Worm (Caenorhabditis elegans): ENCODE results near the gene ZK792.12.

DNA sequence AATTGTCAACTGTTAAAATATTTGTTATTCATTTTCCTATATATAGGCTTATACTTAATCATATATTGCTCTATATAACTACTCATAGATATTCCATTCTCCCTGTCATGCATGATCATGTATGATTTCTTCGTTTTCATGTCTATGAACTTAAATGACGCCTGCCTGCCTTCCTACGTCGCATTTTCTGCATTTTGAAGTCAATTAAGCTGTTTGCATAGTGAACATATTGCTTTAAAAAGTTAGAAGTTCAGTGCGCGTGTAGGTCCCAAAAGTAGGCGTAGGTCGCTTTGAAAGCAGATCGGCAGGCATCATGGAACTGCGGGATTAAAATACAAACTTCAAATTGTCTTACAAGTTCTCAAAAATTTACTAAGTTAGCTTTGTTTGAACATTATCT, 48.9 kb upstream of the ZK792.12 start:
- TF ChIP-seq ama-1 (optimal IDR thresholded peaks at IDR 0.05) = no peak
- TF ChIP-seq ttx-3 (tag; optimal IDR thresholded peaks at IDR 0.05) = no peak
- TF ChIP-seq dmd-4 (tag; optimal IDR thresholded peaks at IDR 0.05; ENCODE audit: borderline replicate concordance) = no peak
- no peak for TF ChIP-seq pros-1 (tag; optimal IDR thresholded peaks at IDR 0.05)
- no peak for TF ChIP-seq elt-2 (tag; optimal IDR thresholded peaks at IDR 0.05)
- TF ChIP-seq ceh-48 (tag; optimal IDR thresholded peaks at IDR 0.05) = no peak
- TF ChIP-seq F13H6.1 (tag; optimal IDR thresholded peaks at IDR 0.05) = no peak
- TF ChIP-seq nhr-11 (tag; optimal IDR thresholded peaks at IDR 0.05) = no peak
- no peak for TF ChIP-seq elt-4 (tag; optimal IDR thresholded peaks at IDR 0.05)
- no peak for TF ChIP-seq nfya-1 (tag; optimal IDR thresholded peaks at IDR 0.05)

Measured in whole organism, late embryonic.